Fruit fly (Drosophila melanogaster): ENCODE data around the gene CG7191.

The CG7191 gene

dm6 chr2L:7771891-7772290 lies 4.5 kb downstream of the CG7191 start:
- TF ChIP-seq tai (GFP tag; optimal IDR thresholded peaks at IDR 0.05) (no peak), woc (GFP tag; optimal IDR thresholded peaks at IDR 0.05) (no peak), Jra (GFP tag; optimal IDR thresholded peaks at IDR 0.05) (no peak), Hr78 (GFP tag; optimal IDR thresholded peaks at IDR 0.05) (no peak), br (GFP tag; optimal IDR thresholded peaks at IDR 0.05) (no peak), sv (GFP tag; optimal IDR thresholded peaks at IDR 0.05) (no peak), Abd-B (GFP tag; optimal IDR thresholded peaks at IDR 0.05) (no peak), Mio (GFP tag; optimal IDR thresholded peaks at IDR 0.05) (no peak), lola (GFP tag; optimal IDR thresholded peaks at IDR 0.05) (no peak), ey (GFP tag; optimal IDR thresholded peaks at IDR 0.05) (no peak), Vsx2 (GFP tag; optimal IDR thresholded peaks at IDR 0.05; ENCODE audit: partially characterized antibody) (no peak), dl (GFP tag; optimal IDR thresholded peaks at IDR 0.05; ENCODE audit: insufficient read depth in 1 of 2, partially characterized antibody in 2 of 2) (no peak), Dif (GFP tag; optimal IDR thresholded peaks at IDR 0.05; ENCODE audit: partially characterized antibody) (no peak), HLH106 (tag; optimal IDR thresholded peaks at IDR 0.05) (no peak), CG9705 (GFP tag; optimal IDR thresholded peaks at IDR 0.05) (no peak), rgr (GFP tag; optimal IDR thresholded peaks at IDR 0.05) (no peak), Sp1 (GFP tag; optimal IDR thresholded peaks at IDR 0.05) (no peak), foxo (GFP tag; optimal IDR thresholded peaks at IDR 0.05) (no peak), OdsH (GFP tag; optimal IDR thresholded peaks at IDR 0.05) (no peak)

dm6 chr2L:7775260-7775659 lies 7.8 kb downstream of the CG7191 start:
- TF ChIP-seq jim (GFP tag; optimal IDR thresholded peaks at IDR 0.05) (no peak), Sp1 (GFP tag; optimal IDR thresholded peaks at IDR 0.05) (no peak), fru (GFP tag; optimal IDR thresholded peaks at IDR 0.05) (no peak), br (GFP tag; optimal IDR thresholded peaks at IDR 0.05) (no peak), dmrt93B (GFP tag; optimal IDR thresholded peaks at IDR 0.05) (no peak), woc (GFP tag; optimal IDR thresholded peaks at IDR 0.05) (no peak), CrebA (GFP tag; optimal IDR thresholded peaks at IDR 0.05; ENCODE audit: borderline replicate concordance) (no peak), rgr (GFP tag; optimal IDR thresholded peaks at IDR 0.05) (no peak), brk (GFP tag; optimal IDR thresholded peaks at IDR 0.05) (no peak)

- TF ChIP-seq lola (GFP tag; optimal IDR thresholded peaks at IDR 0.05) (no peak), CG32264 (GFP tag; optimal IDR thresholded peaks at IDR 0.05) (no peak), CG9705 (GFP tag; optimal IDR thresholded peaks at IDR 0.05) (no peak), OdsH (GFP tag; optimal IDR thresholded peaks at IDR 0.05) (no peak), Dfd (GFP tag; optimal IDR thresholded peaks at IDR 0.05) (no peak), jim (GFP tag; optimal IDR thresholded peaks at IDR 0.05) (no peak)
Observed at dm6 chr2L:7777979-7778692, 10.7 kb downstream of the CG7191 start, which contains the start of gene CG7179. CG7179 (minus strand) TSS chr2L:7778029.

dm6 chr2L:7779785-7780184 lies 12.4 kb downstream of the CG7191 start, which contains the start of gene Uro:
Uro (plus strand) TSS chr2L:7780085.
- TF ChIP-seq sage (GFP tag; optimal IDR thresholded peaks at IDR 0.05) (no peak), Hnf4 (GFP tag; optimal IDR thresholded peaks at IDR 0.05) (no peak), dl (GFP tag; optimal IDR thresholded peaks at IDR 0.05; ENCODE audit: insufficient read depth in 1 of 2, partially characterized antibody in 2 of 2) (no peak)

dm6 chr2L:7781165-7781564 lies 13.7 kb downstream of the CG7191 start, which contains the start of gene CG7164:
CG7164 (plus strand) TSS chr2L:7781465.
- no peak for TF ChIP-seq foxo (GFP tag; optimal IDR thresholded peaks at IDR 0.05)
- TF ChIP-seq Vsx2 (GFP tag; optimal IDR thresholded peaks at IDR 0.05; ENCODE audit: partially characterized antibody), result no peak
- TF ChIP-seq pan (optimal IDR thresholded peaks at IDR 0.05), result no peak
- TF ChIP-seq tai (GFP tag; optimal IDR thresholded peaks at IDR 0.05), result no peak
- TF ChIP-seq Hr83 (GFP tag; optimal IDR thresholded peaks at IDR 0.05; ENCODE audit: poor library complexity, severe bottlenecking), result no peak
- no peak for TF ChIP-seq dmrt93B (GFP tag; optimal IDR thresholded peaks at IDR 0.05)
- no peak for TF ChIP-seq jim (GFP tag; optimal IDR thresholded peaks at IDR 0.05)
- TF ChIP-seq sage (GFP tag; optimal IDR thresholded peaks at IDR 0.05), result no peak
- no peak for TF ChIP-seq Hr78 (GFP tag; optimal IDR thresholded peaks at IDR 0.05)
- no peak for TF ChIP-seq sv (GFP tag; optimal IDR thresholded peaks at IDR 0.05)
- no peak for TF ChIP-seq h (GFP tag; optimal IDR thresholded peaks at IDR 0.05)
- no peak for TF ChIP-seq usp (GFP tag; optimal IDR thresholded peaks at IDR 0.05)
- TF ChIP-seq Sp1 (GFP tag; optimal IDR thresholded peaks at IDR 0.05), result no peak
